Worm (Caenorhabditis elegans): ENCODE results near the gene H35B03.2.
A peak's percentile ranks its signal among the peaks of the same experiment; 100 is the strongest.

Gene H35B03.2

ce11 chrIV:5701646-5702045 lies 29.8 kb downstream of the H35B03.2 start:
- TF ChIP-seq nhr-179 (tag; optimal IDR thresholded peaks at IDR 0.05) (no peak), snpc-1.1 (tag; optimal IDR thresholded peaks at IDR 0.05; ENCODE audit: insufficient read depth) (no peak), nfya-2 (GFP tag; IDR thresholded peaks at IDR 0.05) (no peak), ztf-22 (GFP tag; optimal IDR thresholded peaks at IDR 0.05) (no peak), snpc-3.4 (tag; optimal IDR thresholded peaks at IDR 0.05) (no peak), cebp-2 (GFP tag; IDR thresholded peaks at IDR 0.05) (no peak), tbp1 (GFP tag; optimal IDR thresholded peaks at IDR 0.05) (no peak), egrh-3 (GFP tag; IDR thresholded peaks at IDR 0.05) (no peak), mcd-1 (GFP tag; IDR thresholded peaks at IDR 0.05) (no peak), lin-40 (tag; optimal IDR thresholded peaks at IDR 0.05) (no peak), ceh-91 (GFP tag; IDR thresholded peaks at IDR 0.05) (no peak), ZK185.1 (tag; optimal IDR thresholded peaks at IDR 0.05; ENCODE audit: poor library complexity, severe bottlenecking) (no peak)

- TF ChIP-seq sdz-38 (tag; optimal IDR thresholded peaks at IDR 0.05) (no peak), cebp-1 (GFP tag; IDR thresholded peaks at IDR 0.05) (no peak), cebp-1 (tag; optimal IDR thresholded peaks at IDR 0.05) (no peak), zfh-2 (GFP tag; conservative IDR thresholded peaks at IDR 0.05) (no peak), xnd-1 (tag; optimal IDR thresholded peaks at IDR 0.05) (no peak), hmg-1.2 (GFP tag; IDR thresholded peaks at IDR 0.05) (no peak), akir-1 (GFP tag; optimal IDR thresholded peaks at IDR 0.05) (no peak), F49E8.2 (tag; optimal IDR thresholded peaks at IDR 0.05; ENCODE audit: insufficient read depth) (no peak), lin-35 (GFP tag; optimal IDR thresholded peaks at IDR 0.05) (no peak), mel-28 (tag; optimal IDR thresholded peaks at IDR 0.05; ENCODE audit: borderline replicate concordance) (no peak), zim-3 (tag; optimal IDR thresholded peaks at IDR 0.05) (no peak), madf-8 (GFP tag; conservative IDR thresholded peaks at IDR 0.05) (no peak), egl-18 (GFP tag; IDR thresholded peaks at IDR 0.05) (no peak), nfyb-1 (GFP tag; IDR thresholded peaks at IDR 0.05) (no peak), F57C9.4 (tag; optimal IDR thresholded peaks at IDR 0.05) (no peak)
Observed at ce11 chrIV:5700372-5700771, 31.1 kb downstream of the H35B03.2 start.

ce11 chrIV:5691189-5691588 lies 40.3 kb downstream of the H35B03.2 start:
- TF ChIP-seq attf-6 (GFP tag; IDR thresholded peaks at IDR 0.05) (0 out of 2 replicates have a peak, but pooled peaks have one; percentile 14), madf-3 (GFP tag; IDR thresholded peaks at IDR 0.05) (peak; percentile 80; the same call in 1 of the 2 replicates)

- TF ChIP-seq F52B5.7 (tag; optimal IDR thresholded peaks at IDR 0.05) = no peak
- TF ChIP-seq mxl-1 (tag; optimal IDR thresholded peaks at IDR 0.05) = no peak
- TF ChIP-seq ztf-25 (GFP tag; IDR thresholded peaks at IDR 0.05) = no peak
- no peak for TF ChIP-seq B0336.3 (GFP tag; IDR thresholded peaks at IDR 0.05)
- TF ChIP-seq attf-3 (GFP tag; conservative IDR thresholded peaks at IDR 0.05) = no peak
- no peak for TF ChIP-seq ceh-40 (GFP tag; IDR thresholded peaks at IDR 0.05)
- TF ChIP-seq aptf-2 (GFP tag; conservative IDR thresholded peaks at IDR 0.05) = no peak
- no peak for TF ChIP-seq tbx-9 (tag; optimal IDR thresholded peaks at IDR 0.05; ENCODE audit: borderline replicate concordance)
- no peak for TF ChIP-seq akir-1 (GFP tag; optimal IDR thresholded peaks at IDR 0.05)
Observed at ce11 chrIV:5690386-5691080, 40.9 kb downstream of the H35B03.2 start, which contains the start of gene C55C3.8. C55C3.8 (plus strand) TSS chrIV:5691030.

Data from whole organism, young adult.